Worm (Caenorhabditis elegans) whole organism, L3 larva: ENCODE measurements around the gene srm-2.

Experiments used
- aly-2 ChIP-seq: fragments of 150-350 bp; optimal IDR thresholded peaks from 2 replicates; lab custom pipeline; 2014; ENCODE audit warnings: missing biosample characterization, missing genetic modification characterization
- ama-1 ChIP-seq: fragments of 150-350 bp; optimal IDR thresholded peaks from 2 replicates; lab custom pipeline; 2018
- ceh-28 ChIP-seq: fragments of 150-350 bp; optimal IDR thresholded peaks from 2 replicates; lab custom pipeline; 2014; ENCODE audit warnings: missing biosample characterization, missing genetic modification reagents, missing genetic modification characterization
- ceh-82 ChIP-seq: fragments of 150-350 bp; optimal IDR thresholded peaks from 2 replicates; lab custom pipeline; 2014; ENCODE audit warnings: missing biosample characterization, missing genetic modification characterization
- ceh-9 ChIP-seq: sonication (generic microtip); optimal IDR thresholded peaks from 2 replicates; lab custom pipeline; 2018; ENCODE audit warnings: missing biosample characterization, missing genetic modification characterization
- daf-12 ChIP-seq: fragments of 150-350 bp; optimal IDR thresholded peaks from 2 replicates; lab custom pipeline; 2014; ENCODE audit warnings: missing biosample characterization, missing genetic modification reagents, missing genetic modification characterization
- egl-27 ChIP-seq: sonication (generic microtip); optimal IDR thresholded peaks from 4 replicates; lab custom pipeline; 2017; ENCODE audit warnings: missing biosample characterization, missing genetic modification reagents, missing genetic modification characterization
- egl-5 ChIP-seq: fragments of 150-350 bp; optimal IDR thresholded peaks from 2 replicates; lab custom pipeline; 2017; ENCODE audit warnings: missing biosample characterization, missing genetic modification reagents, missing genetic modification characterization, inconsistent platforms
- elt-2 ChIP-seq: sonication (generic microtip); optimal IDR thresholded peaks from 2 replicates; lab custom pipeline; 2016; ENCODE audit warnings: missing genetic modification reagents, mild to moderate bottlenecking, missing genetic modification characterization, missing compliant biosample characterization
- eor-1 ChIP-seq, 2 experiments: fragments of 150-350 bp; optimal IDR thresholded peaks; 2 replicates each; lab custom pipeline; 2014 to 2018; ENCODE audit warnings: missing biosample characterization in 2 of 2, missing genetic modification characterization in 2 of 2
- fkh-10 ChIP-seq: sonication (generic microtip); optimal IDR thresholded peaks from 2 replicates; lab custom pipeline; 2017; ENCODE audit warnings: missing biosample characterization, missing genetic modification reagents, missing genetic modification characterization
- fkh-2 ChIP-seq: fragments of 150-350 bp; optimal IDR thresholded peaks from 2 replicates; lab custom pipeline; 2014; ENCODE audit warnings: missing biosample characterization, missing genetic modification reagents, missing genetic modification characterization
- fos-1 ChIP-seq: fragments of 150-350 bp; optimal IDR thresholded peaks from 2 replicates; lab custom pipeline; 2014; ENCODE audit warnings: missing biosample characterization, missing genetic modification characterization
- jun-1 ChIP-seq: fragments of 150-350 bp; optimal IDR thresholded peaks from 2 replicates; lab custom pipeline; 2014; ENCODE audit warnings: missing biosample characterization, missing genetic modification reagents, missing genetic modification characterization
- lin-15B ChIP-seq: fragments of 150-350 bp; optimal IDR thresholded peaks from 2 replicates; lab custom pipeline; 2014; ENCODE audit warnings: missing biosample characterization, missing genetic modification characterization
- lin-39 ChIP-seq: fragments of 150-350 bp; optimal IDR thresholded peaks from 2 replicates; lab custom pipeline; 2018; ENCODE audit warnings: missing biosample characterization, missing genetic modification reagents, missing genetic modification characterization
- lsy-12 ChIP-seq: sonication (generic microtip); optimal IDR thresholded peaks from 2 replicates; lab custom pipeline; 2016; ENCODE audit warnings: mild to moderate bottlenecking, missing genetic modification characterization, missing compliant biosample characterization
- mml-1 ChIP-seq: fragments of 150-350 bp; sonication (generic microtip); optimal IDR thresholded peaks from 3 replicates; lab custom pipeline; 2014; ENCODE audit warnings: missing biosample characterization, missing genetic modification characterization
- nhr-23 ChIP-seq: fragments of 150-350 bp; optimal IDR thresholded peaks from 2 replicates; lab custom pipeline; 2014; ENCODE audit warnings: missing biosample characterization, missing genetic modification reagents, missing genetic modification characterization
- nhr-237 ChIP-seq: fragments of 150-350 bp; optimal IDR thresholded peaks from 2 replicates; lab custom pipeline; 2014; ENCODE audit warnings: missing biosample characterization, missing genetic modification characterization
- nhr-25 ChIP-seq: sonication (generic microtip); optimal IDR thresholded peaks from 2 replicates; lab custom pipeline; 2017; ENCODE audit warnings: missing biosample characterization, missing genetic modification characterization
- nhr-28 ChIP-seq: fragments of 150-350 bp; optimal IDR thresholded peaks from 2 replicates; lab custom pipeline; 2014; ENCODE audit warnings: missing biosample characterization, missing genetic modification characterization
- nhr-43 ChIP-seq: sonication (generic microtip); optimal IDR thresholded peaks from 2 replicates; lab custom pipeline; 2016; ENCODE audit warnings: mild to moderate bottlenecking, missing genetic modification characterization, missing compliant biosample characterization; ENCODE audit not compliant: poor library complexity, severe bottlenecking
- nhr-76 ChIP-seq: fragments of 150-350 bp; sonication (generic microtip); optimal IDR thresholded peaks from 5 replicates; lab custom pipeline; 2014; ENCODE audit warnings: missing biosample characterization, missing genetic modification characterization
- nhr-77 ChIP-seq: fragments of 150-350 bp; optimal IDR thresholded peaks from 2 replicates; lab custom pipeline; 2014; ENCODE audit warnings: missing biosample characterization, missing genetic modification characterization
- pha-4 ChIP-seq: fragments of 150-350 bp; optimal IDR thresholded peaks from 2 replicates; lab custom pipeline; 2014; ENCODE audit warnings: missing biosample characterization, missing genetic modification reagents, missing genetic modification characterization
- pqm-1 ChIP-seq: fragments of 150-350 bp; optimal IDR thresholded peaks from 2 replicates; lab custom pipeline; 2017; ENCODE audit warnings: missing biosample characterization, missing genetic modification characterization, inconsistent platforms
- sea-2 ChIP-seq: fragments of 150-350 bp; sonication (generic microtip); optimal IDR thresholded peaks from 4 replicates; lab custom pipeline; 2014; ENCODE audit warnings: missing biosample characterization, missing genetic modification reagents, missing genetic modification characterization
- skn-1 ChIP-seq: fragments of 150-350 bp; optimal IDR thresholded peaks from 2 replicates; lab custom pipeline; 2014; ENCODE audit warnings: missing biosample characterization, missing genetic modification characterization
- snpc-4 ChIP-seq: fragments of 150-350 bp; optimal IDR thresholded peaks from 2 replicates; lab custom pipeline; 2014; ENCODE audit warnings: missing biosample characterization, missing genetic modification characterization
- unc-62 ChIP-seq: fragments of 150-350 bp; sonication (generic microtip); optimal IDR thresholded peaks from 4 replicates; lab custom pipeline; 2014; ENCODE audit warnings: missing biosample characterization, missing genetic modification reagents, missing genetic modification characterization
- zag-1 ChIP-seq: fragments of 150-350 bp; optimal IDR thresholded peaks from 2 replicates; lab custom pipeline; 2014; ENCODE audit warnings: missing biosample characterization, missing genetic modification characterization
- ztf-4 ChIP-seq: fragments of 150-350 bp; optimal IDR thresholded peaks from 2 replicates; lab custom pipeline; 2014; ENCODE audit warnings: missing biosample characterization, missing genetic modification characterization

Gene srm-2

ce11 chrIV:5008378-5008777 is at the start of gene srm-2:
srm-2 (plus strand) TSS chrIV:5008678.
- TF ChIP-seq ama-1 (lab: Kevin White, UChicago) = no peak
- TF ChIP-seq ceh-9 (tag; lab: Kevin White, UChicago) = no peak
- no peak for TF ChIP-seq elt-2 (tag; lab: Kevin White, UChicago)
- no peak for TF ChIP-seq nhr-76 (tag; lab: Kevin White, UChicago)
- TF ChIP-seq daf-12 (tag; lab: Kevin White, UChicago) = no peak
- TF ChIP-seq fkh-10 (GFP tag; lab: Kevin White, UChicago) = no peak

- TF ChIP-seq fos-1 (tag; lab: Kevin White, UChicago) (no peak), skn-1 (tag; lab: Kevin White, UChicago) (no peak), mml-1 (tag; lab: Kevin White, UChicago) (no peak), nhr-43 (tag; lab: Kevin White, UChicago) (no peak), zag-1 (tag; lab: Kevin White, UChicago) (no peak), lin-39 (no peak)
These were observed 47.9 kb upstream of the srm-2 start, which contains the start of gene str-164 for ce11 chrIV:4960623-4961022. str-164 (plus strand) TSS chrIV:4960735.

ce11 chrIV:4963834-4964233 is 44.6 kb upstream of the srm-2 start, which contains the start of gene txt-3:
txt-3 (plus strand) TSS chrIV:4963958.
- TF ChIP-seq nhr-237 (tag; lab: Kevin White, UChicago) = no peak
- TF ChIP-seq sea-2 = no peak
- no peak for TF ChIP-seq egl-5 (tag; lab: Kevin White, UChicago)
- TF ChIP-seq daf-12 (tag; lab: Kevin White, UChicago) = no peak
- no peak for TF ChIP-seq ceh-82
- TF ChIP-seq jun-1 (tag; lab: Kevin White, UChicago) = no peak
- TF ChIP-seq pqm-1 (tag; lab: Kevin White, UChicago) = no peak

- no peak for TF ChIP-seq ztf-4
- TF ChIP-seq nhr-77 (tag; lab: Kevin White, UChicago) = no peak
- TF ChIP-seq egl-5 (tag; lab: Kevin White, UChicago) = no peak
- TF ChIP-seq zag-1 (tag; lab: Kevin White, UChicago) = no peak
- TF ChIP-seq pha-4 = no peak
- TF ChIP-seq nhr-28 (tag; lab: Kevin White, UChicago) = no peak
- TF ChIP-seq eor-1 (tag; optimal IDR thresholded peaks at IDR 0.05; lab: Kevin White, UChicago) = no peak
- no peak for TF ChIP-seq fkh-10 (GFP tag; lab: Kevin White, UChicago)
- no peak for TF ChIP-seq fos-1 (tag; lab: Kevin White, UChicago)
- no peak for TF ChIP-seq fkh-2 (tag; lab: Kevin White, UChicago)
- no peak for TF ChIP-seq ama-1 (lab: Kevin White, UChicago)
- no peak for TF ChIP-seq ceh-28 (tag; lab: Kevin White, UChicago)
- TF ChIP-seq lin-15B (tag; lab: Kevin White, UChicago) = no peak
- no peak for TF ChIP-seq aly-2 (tag; lab: Kevin White, UChicago)
These were observed 39.1 kb upstream of the srm-2 start, which contains the start of gene Y9C9A.13 for ce11 chrIV:4969419-4969818. Y9C9A.13 (minus strand) TSS chrIV:4969519.

- no peak for TF ChIP-seq nhr-23 (tag; lab: Kevin White, UChicago)
- no peak for TF ChIP-seq snpc-4 (tag; lab: Kevin White, UChicago)
- TF ChIP-seq ztf-4 = no peak
- TF ChIP-seq ceh-9 (tag; lab: Kevin White, UChicago) = no peak
- no peak for TF ChIP-seq lsy-12 (tag; lab: Kevin White, UChicago)
- no peak for TF ChIP-seq nhr-28 (tag; lab: Kevin White, UChicago)
- no peak for TF ChIP-seq pqm-1 (tag; lab: Kevin White, UChicago)
- no peak for TF ChIP-seq skn-1 (tag; lab: Kevin White, UChicago)
- TF ChIP-seq ama-1 (lab: Kevin White, UChicago) = no peak
- no peak for TF ChIP-seq nhr-25
- TF ChIP-seq unc-62 (GFP tag; lab: Kevin White, UChicago) = no peak
- TF ChIP-seq sea-2 = no peak
- no peak for TF ChIP-seq pha-4
- no peak for TF ChIP-seq egl-27 (tag; lab: Kevin White, UChicago)
- TF ChIP-seq lin-39 = no peak
These were observed 32.5 kb upstream of the srm-2 start, which contains the start of gene Y9C9A.16 for ce11 chrIV:4975995-4976394. Y9C9A.16 (minus strand) TSS chrIV:4976125.
